Worm (Caenorhabditis elegans) whole organism, L3 larva: ENCODE measurements around the gene F10D7.5.

Source experiments
- ZK546.5 ChIP-seq: sonication (generic microtip); optimal IDR thresholded peaks from 2 replicates; lab custom pipeline; 2017; ENCODE audit warnings: missing biosample characterization, missing genetic modification characterization
- ceh-28 ChIP-seq: fragments of 150-350 bp; optimal IDR thresholded peaks from 2 replicates; lab custom pipeline; 2014; ENCODE audit warnings: missing biosample characterization, missing genetic modification reagents, missing genetic modification characterization
- ceh-82 ChIP-seq: fragments of 150-350 bp; optimal IDR thresholded peaks from 2 replicates; lab custom pipeline; 2014; ENCODE audit warnings: missing biosample characterization, missing genetic modification characterization
- lin-39 ChIP-seq: fragments of 150-350 bp; optimal IDR thresholded peaks from 2 replicates; lab custom pipeline; 2018; ENCODE audit warnings: missing biosample characterization, missing genetic modification reagents, missing genetic modification characterization
- mml-1 ChIP-seq: fragments of 150-350 bp; sonication (generic microtip); optimal IDR thresholded peaks from 3 replicates; lab custom pipeline; 2014; ENCODE audit warnings: missing biosample characterization, missing genetic modification characterization
- nhr-23 ChIP-seq: fragments of 150-350 bp; optimal IDR thresholded peaks from 2 replicates; lab custom pipeline; 2014; ENCODE audit warnings: missing biosample characterization, missing genetic modification reagents, missing genetic modification characterization
- nhr-25 ChIP-seq: sonication (generic microtip); optimal IDR thresholded peaks from 2 replicates; lab custom pipeline; 2017; ENCODE audit warnings: missing biosample characterization, missing genetic modification characterization
- nhr-67 ChIP-seq: fragments of 150-350 bp; optimal IDR thresholded peaks from 2 replicates; lab custom pipeline; 2014; ENCODE audit warnings: missing biosample characterization, missing genetic modification characterization
- unc-39 ChIP-seq: sonication (generic microtip); optimal IDR thresholded peaks from 4 replicates; lab custom pipeline; 2017; ENCODE audit warnings: missing biosample characterization, missing genetic modification characterization

- TF ChIP-seq nhr-23: no peak
- peak; percentile 74 for TF ChIP-seq nhr-25 (tag; lab: Kevin White, UChicago)
- no peak for TF ChIP-seq mml-1 (tag; lab: Kevin White, UChicago)
- no peak for TF ChIP-seq ceh-82 (tag; lab: Kevin White, UChicago)
- no peak for TF ChIP-seq ZK546.5 (tag; lab: Kevin White, UChicago)
- no peak for TF ChIP-seq lin-39 (tag; lab: Kevin White, UChicago)
- TF ChIP-seq ceh-28 (tag; lab: Kevin White, UChicago): no peak
- TF ChIP-seq nhr-67 (tag; lab: Kevin White, UChicago): no peak
- TF ChIP-seq unc-39: no peak
Observed at ce11 chrX:17420585-17421459, 29.4 kb upstream of the F10D7.5 start.
